Fruit fly (Drosophila melanogaster) whole organism, embryonic: ENCODE data around the gene CG31204.

ENCODE experiments used
- CG17612 ChIP-seq: fragments of 200-800 bp; sonication (Bioruptor generic); IDR thresholded peaks from 2 replicates; pipeline ENCODE4 v1.3.6; 2022; ENCODE audit warnings: missing biosample characterization, missing genetic modification characterization
- CG8478 ChIP-seq: fragments of >200 bp; optimal IDR thresholded peaks from 2 replicates; lab custom pipeline; 2018
- Optix ChIP-seq: fragments of 200-800 bp; sonication (Bioruptor generic); IDR thresholded peaks from 3 replicates; pipeline ENCODE4 v1.3.6; 2022; ENCODE audit warnings: missing biosample characterization, missing genetic modification characterization
- br ChIP-seq: fragments of >200 bp; optimal IDR thresholded peaks from 2 replicates; lab custom pipeline; 2017
- chinmo ChIP-seq: fragments of 200-800 bp; sonication (Bioruptor generic); IDR thresholded peaks from 4 replicates; pipeline ENCODE4 v1.3.6; 2022; ENCODE audit warnings: missing biosample characterization, missing genetic modification characterization; ENCODE audit not compliant: partially characterized antibody
- ro ChIP-seq: fragments of 200-800 bp; sonication (Bioruptor generic); IDR thresholded peaks from 2 replicates; pipeline ENCODE4 v1.3.6; 2022; ENCODE audit warnings: missing biosample characterization, missing genetic modification characterization
- salm ChIP-seq: fragments of 200-800 bp; sonication (Bioruptor generic); optimal IDR thresholded peaks from 2 replicates; lab custom pipeline; 2018; ENCODE audit warnings: missing biosample characterization, mild to moderate bottlenecking, missing genetic modification characterization
- wek ChIP-seq: fragments of 200-800 bp; sonication (Bioruptor generic); optimal IDR thresholded peaks from 3 replicates; lab custom pipeline; 2018; ENCODE audit warnings: missing biosample characterization, mild to moderate bottlenecking, missing genetic modification characterization, moderate library complexity

- TF ChIP-seq CG17612 (GFP tag; lab: Robert Waterston, UW), result no peak
- TF ChIP-seq CG8478 (lab: Kevin White, UChicago), result no peak
- no peak for TF ChIP-seq Optix (GFP tag; lab: Robert Waterston, UW)
- TF ChIP-seq br (lab: Kevin White, UChicago), result no peak
- TF ChIP-seq wek (GFP tag; lab: Kevin White, UChicago), result no peak
- TF ChIP-seq chinmo (GFP tag; lab: Robert Waterston, UW), result no peak
- TF ChIP-seq ro (GFP tag; lab: Robert Waterston, UW), result no peak
- TF ChIP-seq salm, result no peak
Measured at dm6 chr3R:31370204-31370603, 23.1 kb downstream of the CG31204 start.
